Worm (Caenorhabditis elegans) whole organism, mixed stage, embryonic: ENCODE data around the gene rpn-7.

Experiments used
- M03D4.4 ChIP-seq: sonication (generic microtip); optimal IDR thresholded peaks from 2 replicates; lab custom pipeline; 2017; ENCODE audit warnings: mild to moderate bottlenecking, missing genetic modification characterization, missing compliant biosample characterization
- elt-1 ChIP-seq: sonication (generic microtip); optimal IDR thresholded peaks from 2 replicates; lab custom pipeline; 2017; ENCODE audit warnings: missing genetic modification characterization, mild to moderate bottlenecking, missing compliant biosample characterization, antibody characterized with exemption, moderate library complexity, borderline replicate concordance; ENCODE audit not compliant: insufficient read depth
- mep-1 ChIP-seq: fragments of 150-350 bp; optimal IDR thresholded peaks from 2 replicates; lab custom pipeline; 2017; ENCODE audit warnings: missing biosample characterization, missing genetic modification reagents, missing genetic modification characterization, inconsistent platforms
- mls-2 ChIP-seq: sonication (generic microtip); optimal IDR thresholded peaks from 2 replicates; lab custom pipeline; 2016; ENCODE audit warnings: mild to moderate bottlenecking, missing genetic modification characterization, moderate library complexity, missing compliant biosample characterization
- nhr-2 ChIP-seq: fragments of 150-350 bp; optimal IDR thresholded peaks from 2 replicates; lab custom pipeline; 2014; ENCODE audit warnings: missing biosample characterization, missing genetic modification characterization

ce11 chrIV:9289635-9290034 is 26.8 kb upstream of the rpn-7 start:
- TF ChIP-seq mep-1 (tag; lab: Kevin White, UChicago) (no peak), nhr-2 (tag; lab: Kevin White, UChicago) (no peak), elt-1 (no peak), M03D4.4 (tag; lab: Kevin White, UChicago) (no peak), mls-2 (tag; lab: Kevin White, UChicago) (no peak)
